Fruit fly (Drosophila melanogaster): Measurements from ENCODE around the gene ScsbetaA.

The ScsbetaA gene

dm6 chr3R:8927052-8927816, 11.3 kb upstream of the ScsbetaA start (continued):
- peak; percentile 40 for TF ChIP-seq maf-S (GFP tag; optimal IDR thresholded peaks at IDR 0.05)
- 0 out of 4 replicates have a peak, but pooled peaks have one; percentile 9 for TF ChIP-seq Dll (GFP tag; IDR thresholded peaks at IDR 0.05; ENCODE audit: partially characterized antibody)
- TF ChIP-seq CG4360 (GFP tag; IDR thresholded peaks at IDR 0.05) = peak; percentile 97
- TF ChIP-seq sqz (GFP tag; optimal IDR thresholded peaks at IDR 0.05) = peak; percentile 90
- TF ChIP-seq pfk (GFP tag; optimal IDR thresholded peaks at IDR 0.05) = peak; percentile 99
- peak; percentile 26 for TF ChIP-seq CG12744 (GFP tag; optimal IDR thresholded peaks at IDR 0.05)

- TF ChIP-seq da (GFP tag; optimal IDR thresholded peaks at IDR 0.05) (no peak), CG9727 (GFP tag; optimal IDR thresholded peaks at IDR 0.05) (peak; percentile 86), wek (GFP tag; optimal IDR thresholded peaks at IDR 0.05) (peak; percentile 38), maf-S (GFP tag; optimal IDR thresholded peaks at IDR 0.05) (no peak), CG18262 (tag; optimal IDR thresholded peaks at IDR 0.05) (peak; percentile 93), dati (GFP tag; IDR thresholded peaks at IDR 0.05) (0 out of 2 replicates have a peak, but pooled peaks have one; percentile 15), gro (GFP tag; optimal IDR thresholded peaks at IDR 0.05) (no peak), NfI (GFP tag; optimal IDR thresholded peaks at IDR 0.05) (peak; percentile 63), CG12769 (tag; optimal IDR thresholded peaks at IDR 0.05) (peak; percentile 44), CG9437 (GFP tag; optimal IDR thresholded peaks at IDR 0.05) (peak; percentile 66), jumu (GFP tag; optimal IDR thresholded peaks at IDR 0.05) (peak; percentile 73), CG10431 (GFP tag; optimal IDR thresholded peaks at IDR 0.05) (peak; percentile 44), dan (GFP tag; IDR thresholded peaks at IDR 0.05) (no peak), tgo (GFP tag; IDR thresholded peaks at IDR 0.05) (peak; percentile 66; the same call in 2 of the 3 replicates), CG11695 (GFP tag; IDR thresholded peaks at IDR 0.05) (peak; percentile 79), CG2199 (GFP tag; IDR thresholded peaks at IDR 0.05) (peak; percentile 92; the same call in 2 of the 3 replicates), CG13123 (GFP tag; optimal IDR thresholded peaks at IDR 0.05) (peak; percentile 44), Blimp-1 (GFP tag; optimal IDR thresholded peaks at IDR 0.05) (peak; percentile 81), odd (GFP tag; optimal IDR thresholded peaks at IDR 0.05) (peak; percentile 50), CG6765 (GFP tag; optimal IDR thresholded peaks at IDR 0.05) (no peak), NFAT (GFP tag; IDR thresholded peaks at IDR 0.05) (no peak), CG30431 (GFP tag; optimal IDR thresholded peaks at IDR 0.05) (peak; percentile 72), Ets97D (GFP tag; optimal IDR thresholded peaks at IDR 0.05) (peak; percentile 17), Abd-B (GFP tag; optimal IDR thresholded peaks at IDR 0.05) (peak; percentile 52), BtbVII (GFP tag; optimal IDR thresholded peaks at IDR 0.05) (peak; percentile 42), bcd (GFP tag; optimal IDR thresholded peaks at IDR 0.05) (peak; percentile 65), PHDP (tag; optimal IDR thresholded peaks at IDR 0.05) (peak; percentile 66), Atf-2 (GFP tag; optimal IDR thresholded peaks at IDR 0.05) (peak; percentile 83), pho (GFP tag; optimal IDR thresholded peaks at IDR 0.05) (peak; percentile 67), CG5180 (GFP tag; optimal IDR thresholded peaks at IDR 0.05) (peak; percentile 23), gce (GFP tag; IDR thresholded peaks at IDR 0.05) (0 out of 3 replicates have a peak, but pooled peaks have one; percentile 62), sisA (GFP tag; IDR thresholded peaks at IDR 0.05) (peak; percentile 42), CG8924 (tag; optimal IDR thresholded peaks at IDR 0.05) (peak; percentile 85), CG12236 (GFP tag; optimal IDR thresholded peaks at IDR 0.05) (peak; percentile 78), peb (GFP tag; IDR thresholded peaks at IDR 0.05) (peak; percentile 69), unpg (GFP tag; optimal IDR thresholded peaks at IDR 0.05) (peak; percentile 81), sr (GFP tag; IDR thresholded peaks at IDR 0.05) (no peak), Jarid2 (GFP tag; optimal IDR thresholded peaks at IDR 0.05) (peak; percentile 41), usp (GFP tag; optimal IDR thresholded peaks at IDR 0.05) (no peak), CG11398 (GFP tag; optimal IDR thresholded peaks at IDR 0.05) (peak; percentile 59), hth (optimal IDR thresholded peaks at IDR 0.05) (no peak)
Observed at dm6 chr3R:8927817-8928625, 10.5 kb upstream of the ScsbetaA start.
